Worm (Caenorhabditis elegans) whole organism, L2 larva: ENCODE measurements around the gene taf-11.1.

Experiments
- R02D3.7 ChIP-seq: fragments of 150-350 bp; optimal IDR thresholded peaks from 2 replicates; lab custom pipeline; 2014; ENCODE audit warnings: missing biosample characterization, missing genetic modification characterization
- alr-1 ChIP-seq: fragments of 150-350 bp; optimal IDR thresholded peaks from 2 replicates; lab custom pipeline; 2014; ENCODE audit warnings: missing biosample characterization, missing genetic modification characterization
- ceh-16 ChIP-seq: fragments of 150-350 bp; optimal IDR thresholded peaks from 2 replicates; lab custom pipeline; 2014; ENCODE audit warnings: missing biosample characterization, missing genetic modification characterization
- ceh-82 ChIP-seq: fragments of 150-350 bp; optimal IDR thresholded peaks from 2 replicates; lab custom pipeline; 2014; ENCODE audit warnings: missing biosample characterization, missing genetic modification characterization
- egl-27 ChIP-seq: sonication (generic microtip); optimal IDR thresholded peaks from 3 replicates; lab custom pipeline; 2017; ENCODE audit warnings: missing biosample characterization, missing genetic modification reagents, missing genetic modification characterization
- elt-1 ChIP-seq: fragments of 150-350 bp; optimal IDR thresholded peaks from 2 replicates; lab custom pipeline; 2014; ENCODE audit warnings: missing biosample characterization, missing genetic modification characterization
- lsy-2 ChIP-seq, 2 experiments: fragments of 150-350 bp in 1 of 2; sonication (generic microtip) in 1 of 2; optimal IDR thresholded peaks; 2 replicates each; lab custom pipeline; 2014 to 2017; ENCODE audit warnings: missing biosample characterization in 2 of 2, missing genetic modification characterization in 2 of 2
- mdl-1 ChIP-seq, 2 experiments: fragments of 150-350 bp in 1 of 2; sonication (generic microtip) in 1 of 2; optimal IDR thresholded peaks; 2 replicates each; lab custom pipeline; 2017; ENCODE audit warnings: missing biosample characterization in 2 of 2, missing genetic modification characterization in 2 of 2
- nhr-25 ChIP-seq: fragments of 150-350 bp; sonication (generic microtip); optimal IDR thresholded peaks from 3 replicates; lab custom pipeline; 2014; ENCODE audit warnings: missing biosample characterization, missing genetic modification characterization
- peb-1 ChIP-seq: fragments of 150-350 bp; optimal IDR thresholded peaks from 2 replicates; lab custom pipeline; 2014; ENCODE audit warnings: missing biosample characterization, missing genetic modification characterization
- snpc-4 ChIP-seq: fragments of 150-350 bp; optimal IDR thresholded peaks from 2 replicates; lab custom pipeline; 2014; ENCODE audit warnings: missing biosample characterization, missing genetic modification characterization
- unc-39 ChIP-seq: fragments of 150-350 bp; optimal IDR thresholded peaks from 2 replicates; lab custom pipeline; 2014; ENCODE audit warnings: missing biosample characterization, missing genetic modification characterization
- unc-55 ChIP-seq: fragments of 150-350 bp; sonication (generic microtip); optimal IDR thresholded peaks from 3 replicates; lab custom pipeline; 2014; ENCODE audit warnings: missing biosample characterization, missing genetic modification reagents, missing genetic modification characterization
- unc-62 ChIP-seq: fragments of 150-350 bp; optimal IDR thresholded peaks from 2 replicates; lab custom pipeline; 2014; ENCODE audit warnings: missing biosample characterization, missing genetic modification reagents, missing genetic modification characterization

- peak; percentile 84 for TF ChIP-seq egl-27
- TF ChIP-seq lsy-2 (tag; optimal IDR thresholded peaks at IDR 0.05; lab: Kevin White, UChicago): peak; percentile 39 to 81
- peak; percentile 44 for TF ChIP-seq elt-1
- no peak for TF ChIP-seq alr-1
- peak; percentile 44 to 66 for TF ChIP-seq mdl-1 (tag; optimal IDR thresholded peaks at IDR 0.05; lab: Kevin White, UChicago)
- peak; percentile 77 for TF ChIP-seq nhr-25 (tag; lab: Kevin White, UChicago)
- peak; percentile 49 for TF ChIP-seq unc-55 (GFP tag; lab: Kevin White, UChicago)
- no peak for TF ChIP-seq R02D3.7 (tag; lab: Kevin White, UChicago)
- peak; percentile 14 for TF ChIP-seq ceh-16 (tag; lab: Kevin White, UChicago)
- TF ChIP-seq snpc-4 (tag; lab: Kevin White, UChicago): peak; percentile 39
- TF ChIP-seq unc-39 (tag; lab: Kevin White, UChicago): no peak
- peak; percentile 42 for TF ChIP-seq unc-62 (GFP tag; lab: Kevin White, UChicago)
- no peak for TF ChIP-seq ceh-82 (tag; lab: Kevin White, UChicago)
- no peak for TF ChIP-seq peb-1
Observed at ce11 chrX:4222779-4223387, 32.1 kb upstream of the taf-11.1 start.
